Worm (Caenorhabditis elegans) whole organism, L3 larva: Measurements from ENCODE around the gene fbxb-30.

Experiments
- ZK546.5 ChIP-seq: sonication (generic microtip); optimal IDR thresholded peaks from 2 replicates; lab custom pipeline; 2017; ENCODE audit warnings: missing biosample characterization, missing genetic modification characterization
- aly-2 ChIP-seq: fragments of 150-350 bp; optimal IDR thresholded peaks from 2 replicates; lab custom pipeline; 2014; ENCODE audit warnings: missing biosample characterization, missing genetic modification characterization
- ama-1 ChIP-seq: fragments of 150-350 bp; optimal IDR thresholded peaks from 2 replicates; lab custom pipeline; 2018
- ceh-82 ChIP-seq: fragments of 150-350 bp; optimal IDR thresholded peaks from 2 replicates; lab custom pipeline; 2014; ENCODE audit warnings: missing biosample characterization, missing genetic modification characterization
- daf-12 ChIP-seq: fragments of 150-350 bp; optimal IDR thresholded peaks from 2 replicates; lab custom pipeline; 2014; ENCODE audit warnings: missing biosample characterization, missing genetic modification reagents, missing genetic modification characterization
- egl-5 ChIP-seq: fragments of 150-350 bp; optimal IDR thresholded peaks from 2 replicates; lab custom pipeline; 2017; ENCODE audit warnings: missing biosample characterization, missing genetic modification reagents, missing genetic modification characterization, inconsistent platforms
- elt-1 ChIP-seq: fragments of 150-350 bp; optimal IDR thresholded peaks from 2 replicates; lab custom pipeline; 2014; ENCODE audit warnings: missing biosample characterization, missing genetic modification characterization
- elt-2 ChIP-seq: sonication (generic microtip); optimal IDR thresholded peaks from 2 replicates; lab custom pipeline; 2016; ENCODE audit warnings: missing genetic modification reagents, mild to moderate bottlenecking, missing genetic modification characterization, missing compliant biosample characterization
- elt-3 ChIP-seq, 3 experiments: fragments of 150-350 bp in 1 of 3; sonication (generic microtip) in 2 of 3; optimal IDR thresholded peaks; 2 replicates in 2 of 3; 4 replicates in 1 of 3; lab custom pipeline; 2014 to 2017; ENCODE audit warnings: missing biosample characterization in 3 of 3, missing genetic modification characterization in 3 of 3
- eor-1 ChIP-seq, 2 experiments: fragments of 150-350 bp; optimal IDR thresholded peaks; 2 replicates each; lab custom pipeline; 2014 to 2018; ENCODE audit warnings: missing biosample characterization in 2 of 2, missing genetic modification characterization in 2 of 2
- fkh-10 ChIP-seq: sonication (generic microtip); optimal IDR thresholded peaks from 2 replicates; lab custom pipeline; 2017; ENCODE audit warnings: missing biosample characterization, missing genetic modification reagents, missing genetic modification characterization
- fkh-2 ChIP-seq: fragments of 150-350 bp; optimal IDR thresholded peaks from 2 replicates; lab custom pipeline; 2014; ENCODE audit warnings: missing biosample characterization, missing genetic modification reagents, missing genetic modification characterization
- fos-1 ChIP-seq: fragments of 150-350 bp; optimal IDR thresholded peaks from 2 replicates; lab custom pipeline; 2014; ENCODE audit warnings: missing biosample characterization, missing genetic modification characterization
- hmg-11 ChIP-seq: sonication (generic microtip); optimal IDR thresholded peaks from 2 replicates; lab custom pipeline; 2016; ENCODE audit warnings: missing genetic modification characterization, missing compliant biosample characterization
- jun-1 ChIP-seq: fragments of 150-350 bp; optimal IDR thresholded peaks from 2 replicates; lab custom pipeline; 2014; ENCODE audit warnings: missing biosample characterization, missing genetic modification reagents, missing genetic modification characterization
- lin-15B ChIP-seq: fragments of 150-350 bp; optimal IDR thresholded peaks from 2 replicates; lab custom pipeline; 2014; ENCODE audit warnings: missing biosample characterization, missing genetic modification characterization
- lin-39 ChIP-seq: fragments of 150-350 bp; optimal IDR thresholded peaks from 2 replicates; lab custom pipeline; 2018; ENCODE audit warnings: missing biosample characterization, missing genetic modification reagents, missing genetic modification characterization
- lsy-12 ChIP-seq: sonication (generic microtip); optimal IDR thresholded peaks from 2 replicates; lab custom pipeline; 2016; ENCODE audit warnings: mild to moderate bottlenecking, missing genetic modification characterization, missing compliant biosample characterization
- mdl-1 ChIP-seq: fragments of 150-350 bp; optimal IDR thresholded peaks from 2 replicates; lab custom pipeline; 2014; ENCODE audit warnings: missing biosample characterization, missing genetic modification characterization
- mml-1 ChIP-seq: fragments of 150-350 bp; sonication (generic microtip); optimal IDR thresholded peaks from 3 replicates; lab custom pipeline; 2014; ENCODE audit warnings: missing biosample characterization, missing genetic modification characterization
- nfya-1 ChIP-seq: sonication (generic microtip); optimal IDR thresholded peaks from 2 replicates; lab custom pipeline; 2017; ENCODE audit warnings: missing genetic modification characterization, mild to moderate bottlenecking, missing compliant biosample characterization, antibody characterized with exemption, moderate library complexity; ENCODE audit not compliant: insufficient read depth
- nhr-11 ChIP-seq: fragments of 150-350 bp; optimal IDR thresholded peaks from 2 replicates; lab custom pipeline; 2014; ENCODE audit warnings: missing biosample characterization, missing genetic modification characterization
- nhr-23 ChIP-seq: fragments of 150-350 bp; optimal IDR thresholded peaks from 2 replicates; lab custom pipeline; 2014; ENCODE audit warnings: missing biosample characterization, missing genetic modification reagents, missing genetic modification characterization
- nhr-237 ChIP-seq: fragments of 150-350 bp; optimal IDR thresholded peaks from 2 replicates; lab custom pipeline; 2014; ENCODE audit warnings: missing biosample characterization, missing genetic modification characterization
- nhr-28 ChIP-seq: fragments of 150-350 bp; optimal IDR thresholded peaks from 2 replicates; lab custom pipeline; 2014; ENCODE audit warnings: missing biosample characterization, missing genetic modification characterization
- nhr-43 ChIP-seq: sonication (generic microtip); optimal IDR thresholded peaks from 2 replicates; lab custom pipeline; 2016; ENCODE audit warnings: mild to moderate bottlenecking, missing genetic modification characterization, missing compliant biosample characterization; ENCODE audit not compliant: poor library complexity, severe bottlenecking
- nhr-67 ChIP-seq: fragments of 150-350 bp; optimal IDR thresholded peaks from 2 replicates; lab custom pipeline; 2014; ENCODE audit warnings: missing biosample characterization, missing genetic modification characterization
- nhr-77 ChIP-seq: fragments of 150-350 bp; optimal IDR thresholded peaks from 2 replicates; lab custom pipeline; 2014; ENCODE audit warnings: missing biosample characterization, missing genetic modification characterization
- pha-4 ChIP-seq: fragments of 150-350 bp; optimal IDR thresholded peaks from 2 replicates; lab custom pipeline; 2014; ENCODE audit warnings: missing biosample characterization, missing genetic modification reagents, missing genetic modification characterization
- sea-2 ChIP-seq: fragments of 150-350 bp; sonication (generic microtip); optimal IDR thresholded peaks from 4 replicates; lab custom pipeline; 2014; ENCODE audit warnings: missing biosample characterization, missing genetic modification reagents, missing genetic modification characterization
- skn-1 ChIP-seq: fragments of 150-350 bp; optimal IDR thresholded peaks from 2 replicates; lab custom pipeline; 2014; ENCODE audit warnings: missing biosample characterization, missing genetic modification characterization
- snpc-4 ChIP-seq: fragments of 150-350 bp; optimal IDR thresholded peaks from 2 replicates; lab custom pipeline; 2014; ENCODE audit warnings: missing biosample characterization, missing genetic modification characterization
- tbx-2 ChIP-seq: sonication (generic microtip); optimal IDR thresholded peaks from 2 replicates; lab custom pipeline; 2016; ENCODE audit warnings: mild to moderate bottlenecking, missing genetic modification characterization, missing compliant biosample characterization
- unc-39 ChIP-seq: sonication (generic microtip); optimal IDR thresholded peaks from 4 replicates; lab custom pipeline; 2017; ENCODE audit warnings: missing biosample characterization, missing genetic modification characterization
- unc-62 ChIP-seq: fragments of 150-350 bp; sonication (generic microtip); optimal IDR thresholded peaks from 4 replicates; lab custom pipeline; 2014; ENCODE audit warnings: missing biosample characterization, missing genetic modification reagents, missing genetic modification characterization
- ztf-11 ChIP-seq: fragments of 150-350 bp; optimal IDR thresholded peaks from 2 replicates; lab custom pipeline; 2014; ENCODE audit warnings: missing biosample characterization, missing genetic modification characterization

Gene fbxb-30

ce11 chrII:1001351-1001750, at the start of gene fbxb-30, which contains the start of gene F45D11.5:
Gene fbxb-30 (minus strand): TSS chrII:1001451.
Gene F45D11.5 (plus strand): TSS chrII:1001702.
- no peak for TF ChIP-seq eor-1 (tag; optimal IDR thresholded peaks at IDR 0.05; lab: Kevin White, UChicago)
- no peak for TF ChIP-seq nhr-67 (tag; lab: Kevin White, UChicago)
- no peak for TF ChIP-seq skn-1 (tag; lab: Kevin White, UChicago)
- no peak for TF ChIP-seq nhr-77 (tag; lab: Kevin White, UChicago)
- TF ChIP-seq nhr-23: no peak
- TF ChIP-seq fkh-2 (tag; lab: Kevin White, UChicago): no peak
- no peak for TF ChIP-seq snpc-4 (tag; lab: Kevin White, UChicago)
- TF ChIP-seq unc-39: no peak
- TF ChIP-seq daf-12: no peak
- TF ChIP-seq nhr-28 (tag; lab: Kevin White, UChicago): no peak
- TF ChIP-seq fkh-10 (GFP tag; lab: Kevin White, UChicago): no peak
- TF ChIP-seq nfya-1: no peak
- no peak for TF ChIP-seq mml-1 (tag; lab: Kevin White, UChicago)
- TF ChIP-seq sea-2 (GFP tag; lab: Kevin White, UChicago): no peak
- TF ChIP-seq ztf-11: no peak
- TF ChIP-seq ceh-82 (tag; lab: Kevin White, UChicago): no peak
- TF ChIP-seq lin-39 (tag; lab: Kevin White, UChicago): no peak
- TF ChIP-seq elt-1: no peak
- no peak for TF ChIP-seq mdl-1 (tag; lab: Kevin White, UChicago)
- TF ChIP-seq nhr-237: no peak

ce11 chrII:1049849-1050248, 48.6 kb upstream of the fbxb-30 start, which contains the start of gene fbxb-40:
Gene fbxb-40 (minus strand): TSS chrII:1049949.
- TF ChIP-seq lsy-12 (tag; lab: Kevin White, UChicago) (no peak), tbx-2 (tag; lab: Kevin White, UChicago) (no peak), eor-1 (tag; optimal IDR thresholded peaks at IDR 0.05; lab: Kevin White, UChicago) (no peak), lin-15B (tag; lab: Kevin White, UChicago) (no peak), snpc-4 (tag; lab: Kevin White, UChicago) (no peak), sea-2 (GFP tag; lab: Kevin White, UChicago) (no peak), ceh-82 (tag; lab: Kevin White, UChicago) (no peak), elt-3 (tag; optimal IDR thresholded peaks at IDR 0.05; lab: Kevin White, UChicago) (no peak), mdl-1 (tag; lab: Kevin White, UChicago) (no peak), nhr-23 (no peak), unc-62 (GFP tag; lab: Kevin White, UChicago) (no peak), elt-2 (tag; lab: Kevin White, UChicago) (no peak), egl-5 (no peak), jun-1 (tag; lab: Kevin White, UChicago) (no peak), skn-1 (tag; lab: Kevin White, UChicago) (no peak), hmg-11 (no peak), pha-4 (tag; lab: Kevin White, UChicago) (no peak), mml-1 (tag; lab: Kevin White, UChicago) (no peak), nhr-43 (tag; lab: Kevin White, UChicago) (no peak), nfya-1 (no peak)
- TF ChIP-seq, all 47 proteins: peak for 0

- TF ChIP-seq unc-39: no peak
- no peak for TF ChIP-seq tbx-2 (tag; lab: Kevin White, UChicago)
- TF ChIP-seq elt-3 (tag; optimal IDR thresholded peaks at IDR 0.05; lab: Kevin White, UChicago): no peak
- TF ChIP-seq aly-2 (tag; lab: Kevin White, UChicago): no peak
- TF ChIP-seq lin-39 (tag; lab: Kevin White, UChicago): no peak
- TF ChIP-seq eor-1 (tag; optimal IDR thresholded peaks at IDR 0.05; lab: Kevin White, UChicago): no peak
- no peak for TF ChIP-seq mdl-1 (tag; lab: Kevin White, UChicago)
- TF ChIP-seq nhr-11 (tag; lab: Kevin White, UChicago): no peak
- no peak for TF ChIP-seq fkh-2 (tag; lab: Kevin White, UChicago)
- TF ChIP-seq daf-12: no peak
- no peak for TF ChIP-seq unc-62 (GFP tag; lab: Kevin White, UChicago)
- no peak for TF ChIP-seq ZK546.5
- no peak for TF ChIP-seq ama-1 (lab: Kevin White, UChicago)
- TF ChIP-seq nhr-23: no peak
- no peak for TF ChIP-seq mml-1 (tag; lab: Kevin White, UChicago)
- TF ChIP-seq, all 47 proteins: peak for 0
These were observed 45.7 kb upstream of the fbxb-30 start for ce11 chrII:1046937-1047336.

ce11 chrII:1045692-1046091, 44.4 kb upstream of the fbxb-30 start, which contains the start of gene str-148:
Gene str-148 (plus strand): TSS chrII:1045992.
- TF ChIP-seq fos-1: no peak
- TF ChIP-seq, all 47 proteins: peak for 0
